Fruit fly (Drosophila melanogaster) whole organism, embryonic: ENCODE results near the gene trk.

ENCODE experiments used
- Ada2b ChIP-seq: fragments of 200-800 bp; sonication (Bioruptor generic); IDR thresholded peaks from 2 replicates; pipeline ENCODE4 v1.3.6; 2022; ENCODE audit warnings: missing biosample characterization, missing genetic modification characterization
- Aef1 ChIP-seq: fragments of 200-800 bp; sonication (Bioruptor generic); IDR thresholded peaks from 3 replicates; pipeline ENCODE4 v1.3.6; 2022; ENCODE audit warnings: missing biosample characterization, missing genetic modification characterization
- Antp ChIP-seq: fragments of 200-800 bp; sonication (Bioruptor generic); optimal IDR thresholded peaks from 3 replicates; lab custom pipeline; 2016; ENCODE audit warnings: missing biosample characterization, missing genetic modification characterization
- CG10462 ChIP-seq: fragments of 200-800 bp; sonication (Bioruptor generic); optimal IDR thresholded peaks from 2 replicates; lab custom pipeline; 2016; ENCODE audit warnings: missing biosample characterization, missing genetic modification characterization
- CG10654 ChIP-seq: fragments of 200-800 bp; sonication (Bioruptor generic); optimal IDR thresholded peaks from 2 replicates; lab custom pipeline; 2016; ENCODE audit warnings: missing biosample characterization, missing genetic modification characterization
- CG12155 ChIP-seq: fragments of 200-800 bp; sonication (Bioruptor generic); optimal IDR thresholded peaks from 3 replicates; lab custom pipeline; 2016; ENCODE audit warnings: missing biosample characterization, missing genetic modification characterization
- CG12659 ChIP-seq: fragments of 200-800 bp; sonication (Bioruptor generic); optimal IDR thresholded peaks from 3 replicates; lab custom pipeline; 2017; ENCODE audit warnings: mild to moderate bottlenecking, missing biosample characterization, missing genetic modification reagents, missing genetic modification characterization
- CG15601 ChIP-seq: fragments of 200-800 bp; sonication (Bioruptor generic); optimal IDR thresholded peaks from 3 replicates; lab custom pipeline; 2019; ENCODE audit warnings: missing biosample characterization, mild to moderate bottlenecking, missing genetic modification characterization, moderate library complexity
- CG17328 ChIP-seq: fragments of 200-800 bp; sonication (Bioruptor generic); IDR thresholded peaks from 2 replicates; pipeline ENCODE4 v1.3.6; 2022; ENCODE audit warnings: missing biosample characterization, missing genetic modification characterization
- CG17802 ChIP-seq: fragments of 200-800 bp; sonication (Bioruptor generic); optimal IDR thresholded peaks from 2 replicates; lab custom pipeline; 2018; ENCODE audit warnings: missing biosample characterization, mild to moderate bottlenecking, missing genetic modification characterization, moderate library complexity
- CG2199 ChIP-seq: fragments of 200-800 bp; sonication (Bioruptor generic); IDR thresholded peaks from 3 replicates; pipeline ENCODE4 v1.3.6; 2022; ENCODE audit warnings: missing biosample characterization, missing genetic modification characterization
- CG33213 ChIP-seq: fragments of 200-800 bp; sonication (Bioruptor generic); optimal IDR thresholded peaks from 3 replicates; lab custom pipeline; 2016; ENCODE audit warnings: missing biosample characterization, missing genetic modification characterization
- CG4820 ChIP-seq: fragments of 200-800 bp; sonication (Bioruptor generic); optimal IDR thresholded peaks from 3 replicates; lab custom pipeline; 2016; ENCODE audit warnings: missing biosample characterization, missing genetic modification characterization
- CG5180 ChIP-seq: fragments of 200-800 bp; sonication (Bioruptor generic); optimal IDR thresholded peaks from 3 replicates; lab custom pipeline; 2017; ENCODE audit warnings: missing biosample characterization, missing genetic modification characterization, mild to moderate bottlenecking, moderate library complexity, missing genetic modification reagents
- CG6689 ChIP-seq: fragments of 200-800 bp; sonication (Bioruptor generic); IDR thresholded peaks from 2 replicates; pipeline ENCODE4 v1.3.6; 2022; ENCODE audit warnings: missing biosample characterization, missing genetic modification characterization
- CG6791 ChIP-seq: fragments of 200-800 bp; sonication (Bioruptor generic); IDR thresholded peaks from 3 replicates; pipeline ENCODE4 v1.3.6; 2022; ENCODE audit warnings: missing biosample characterization, missing genetic modification characterization; ENCODE audit not compliant: partially characterized antibody
- CG7271 ChIP-seq: fragments of 200-800 bp; sonication (Bioruptor generic); optimal IDR thresholded peaks from 2 replicates; lab custom pipeline; 2018; ENCODE audit warnings: missing biosample characterization, mild to moderate bottlenecking, missing genetic modification characterization, moderate library complexity
- CG7839 ChIP-seq: fragments of 200-800 bp; sonication (Bioruptor generic); optimal IDR thresholded peaks from 3 replicates; lab custom pipeline; 2018; ENCODE audit warnings: missing biosample characterization, mild to moderate bottlenecking, missing genetic modification characterization, moderate library complexity
- CG8290 ChIP-seq, 3 experiments: fragments of 200-800 bp; sonication (Bioruptor generic); optimal IDR thresholded peaks; 2 replicates each; lab custom pipeline; 2016 to 2019; ENCODE audit warnings: missing biosample characterization in 3 of 3, missing genetic modification characterization in 3 of 3, mild to moderate bottlenecking in 2 of 3, moderate library complexity in 1 of 3
- Dll ChIP-seq: fragments of 200-800 bp; sonication (Bioruptor generic); IDR thresholded peaks from 4 replicates; pipeline ENCODE4 v1.3.6; 2022; ENCODE audit warnings: missing biosample characterization, missing genetic modification characterization; ENCODE audit not compliant: partially characterized antibody
- Doc3 ChIP-seq: fragments of 200-800 bp; sonication (Bioruptor generic); IDR thresholded peaks from 3 replicates; pipeline ENCODE4 v1.3.6; 2022; ENCODE audit warnings: missing biosample characterization, missing genetic modification characterization; ENCODE audit not compliant: partially characterized antibody
- Dref ChIP-seq: fragments of 200-800 bp; sonication (Bioruptor generic); IDR thresholded peaks from 2 replicates; pipeline ENCODE4 v1.3.6; 2022; ENCODE audit warnings: missing biosample characterization, missing genetic modification characterization
- Elba2 ChIP-seq: fragments of 200-800 bp; sonication (Bioruptor generic); optimal IDR thresholded peaks from 3 replicates; lab custom pipeline; 2016; ENCODE audit warnings: missing biosample characterization, missing genetic modification characterization
- GATAe ChIP-seq: fragments of 200-800 bp; sonication (Bioruptor generic); conservative IDR thresholded peaks from 2 replicates; pipeline ENCODE4 v1.3.6; 2022; ENCODE audit warnings: missing biosample characterization, missing genetic modification characterization
- Jarid2 ChIP-seq: fragments of 200-800 bp; sonication (Bioruptor generic); optimal IDR thresholded peaks from 3 replicates; lab custom pipeline; 2017; ENCODE audit warnings: mild to moderate bottlenecking, missing biosample characterization, missing genetic modification reagents, missing genetic modification characterization
- Kr ChIP-seq: fragments of 200-800 bp; sonication (Bioruptor generic); optimal IDR thresholded peaks from 2 replicates; lab custom pipeline; 2017; ENCODE audit warnings: missing biosample characterization, mild to moderate bottlenecking, missing genetic modification characterization
- Lim3 ChIP-seq: fragments of 200-800 bp; sonication (Bioruptor generic); IDR thresholded peaks from 2 replicates; pipeline ENCODE4 v1.3.6; 2022; ENCODE audit warnings: missing biosample characterization, missing genetic modification characterization
- MBD-R2 ChIP-seq: fragments of 200-800 bp; sonication (Bioruptor generic); IDR thresholded peaks from 2 replicates; pipeline ENCODE4 v1.3.6; 2022; ENCODE audit warnings: missing biosample characterization, missing genetic modification characterization
- NFAT ChIP-seq: fragments of 200-800 bp; sonication (Bioruptor generic); IDR thresholded peaks from 2 replicates; pipeline ENCODE4 v1.3.6; 2022; ENCODE audit warnings: missing biosample characterization, missing genetic modification characterization
- NK7.1 ChIP-seq: fragments of 200-800 bp; sonication (Bioruptor generic); optimal IDR thresholded peaks from 3 replicates; lab custom pipeline; 2016; ENCODE audit warnings: missing biosample characterization, missing genetic modification characterization
- Nf-YB ChIP-seq: fragments of 200-800 bp; sonication (Bioruptor generic); optimal IDR thresholded peaks from 3 replicates; lab custom pipeline; 2019; ENCODE audit warnings: missing biosample characterization, mild to moderate bottlenecking, missing genetic modification characterization, moderate library complexity
- Nf-YC ChIP-seq: fragments of 200-800 bp; optimal IDR thresholded peaks from 3 replicates; lab custom pipeline; 2019; ENCODE audit warnings: missing biosample characterization, mild to moderate bottlenecking, missing genetic modification characterization, moderate library complexity
- Ssrp ChIP-seq: fragments of 200-800 bp; sonication (Bioruptor generic); optimal IDR thresholded peaks from 2 replicates; lab custom pipeline; 2018; ENCODE audit warnings: missing biosample characterization, mild to moderate bottlenecking, missing genetic modification characterization, moderate library complexity
- bbx ChIP-seq: fragments of 200-800 bp; sonication (Bioruptor generic); IDR thresholded peaks from 2 replicates; pipeline ENCODE4 v1.3.6; 2022; ENCODE audit warnings: missing biosample characterization, missing genetic modification characterization; ENCODE audit not compliant: partially characterized antibody
- dmrt11E ChIP-seq: fragments of 200-800 bp; sonication (Bioruptor generic); optimal IDR thresholded peaks from 3 replicates; lab custom pipeline; 2018; ENCODE audit warnings: missing biosample characterization, mild to moderate bottlenecking, missing genetic modification characterization, moderate library complexity
- exex ChIP-seq: fragments of 200-800 bp; sonication (Bioruptor generic); optimal IDR thresholded peaks from 4 replicates; lab custom pipeline; 2018; ENCODE audit warnings: missing biosample characterization, mild to moderate bottlenecking, missing genetic modification characterization, moderate library complexity
- fru ChIP-seq: fragments of >200 bp; optimal IDR thresholded peaks from 2 replicates; lab custom pipeline; 2017
- gcm2 ChIP-seq: fragments of 200-800 bp; sonication (Bioruptor generic); optimal IDR thresholded peaks from 2 replicates; lab custom pipeline; 2016; ENCODE audit warnings: missing biosample characterization, missing genetic modification characterization
- gro ChIP-seq: fragments of 200-800 bp; sonication (Bioruptor generic); optimal IDR thresholded peaks from 2 replicates; lab custom pipeline; 2016; ENCODE audit warnings: missing biosample characterization, missing genetic modification characterization
- hth ChIP-seq: fragments of >200 bp; optimal IDR thresholded peaks from 2 replicates; lab custom pipeline; 2017; ENCODE audit warnings: inconsistent platforms
- jumu ChIP-seq: fragments of 200-800 bp; sonication (Bioruptor generic); optimal IDR thresholded peaks from 3 replicates; lab custom pipeline; 2016; ENCODE audit warnings: missing biosample characterization, missing genetic modification characterization
- kah ChIP-seq: fragments of 200-800 bp; sonication (Bioruptor generic); optimal IDR thresholded peaks from 2 replicates; lab custom pipeline; 2018; ENCODE audit warnings: missing biosample characterization, mild to moderate bottlenecking, missing genetic modification characterization
- pfk ChIP-seq: fragments of 200-800 bp; sonication (Bioruptor generic); optimal IDR thresholded peaks from 2 replicates; lab custom pipeline; 2018; ENCODE audit warnings: missing biosample characterization, mild to moderate bottlenecking, missing genetic modification characterization, moderate library complexity
- ranshi ChIP-seq: fragments of 200-800 bp; sonication (Bioruptor generic); IDR thresholded peaks from 2 replicates; pipeline ENCODE4 v1.3.6; 2022; ENCODE audit warnings: missing biosample characterization, missing genetic modification characterization
- sens ChIP-seq: fragments of 200-800 bp; sonication (Bioruptor generic); peaks from one replicate; lab custom pipeline; 2016; ENCODE audit warnings: missing biosample characterization, missing genetic modification characterization
- stwl ChIP-seq: fragments of 200-800 bp; sonication (Bioruptor generic); optimal IDR thresholded peaks from 3 replicates; lab custom pipeline; 2018; ENCODE audit warnings: missing biosample characterization, mild to moderate bottlenecking, missing genetic modification characterization, moderate library complexity
- tx ChIP-seq: fragments of 200-800 bp; sonication (Bioruptor generic); optimal IDR thresholded peaks from 2 replicates; lab custom pipeline; 2016; ENCODE audit warnings: missing biosample characterization, missing genetic modification characterization

The trk gene

DNA sequence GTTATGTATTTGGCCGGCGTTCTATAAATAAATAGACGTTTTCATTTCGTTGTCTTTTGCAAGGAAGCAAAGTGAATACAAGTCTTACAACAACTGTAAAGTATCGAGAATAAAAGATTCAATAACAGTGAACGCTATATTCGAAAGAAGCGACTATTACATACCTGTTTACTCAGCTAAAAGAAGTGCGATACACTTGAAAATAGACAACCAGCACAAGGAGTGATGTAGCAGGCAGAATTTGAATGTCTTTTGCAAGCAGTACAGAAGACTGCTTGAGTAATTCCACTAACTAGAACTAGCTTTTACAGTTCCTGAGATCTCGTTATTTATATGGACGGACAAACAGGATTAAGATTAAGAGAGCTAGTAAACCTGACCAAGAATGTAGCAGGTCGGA, 26.2 kb upstream of the trk start (continued):
- TF ChIP-seq fru (lab: Kevin White, UChicago) (no peak), Aef1 (GFP tag; lab: Robert Waterston, UW) (no peak), MBD-R2 (GFP tag; lab: Robert Waterston, UW) (peak; percentile 85), CG6791 (peak; percentile 92), Dref (peak; percentile 37; the same call in 1 of the 2 replicates), Lim3 (GFP tag; lab: Robert Waterston, UW) (no peak), CG8290 (GFP tag; optimal IDR thresholded peaks at IDR 0.05; lab: Kevin White, UChicago) (peak; percentile 98), CG8290 (tag; optimal IDR thresholded peaks at IDR 0.05; lab: Kevin White, UChicago) (peak; percentile 87 to 91), ranshi (GFP tag; lab: Robert Waterston, UW) (no peak), Kr (GFP tag; lab: Kevin White, UChicago) (no peak), pfk (GFP tag; lab: Kevin White, UChicago) (no peak), CG33213 (GFP tag; lab: Kevin White, UChicago) (peak; percentile 5), CG15601 (tag; lab: Kevin White, UChicago) (peak; percentile 22), GATAe (no peak), CG17802 (tag; lab: Kevin White, UChicago) (no peak), CG12659 (peak; percentile 74), CG10462 (peak; percentile 29), jumu (GFP tag; lab: Kevin White, UChicago) (peak; percentile 26), CG10654 (GFP tag; lab: Kevin White, UChicago) (no peak)

- peak; percentile 41 for TF ChIP-seq CG5180 (GFP tag; lab: Kevin White, UChicago)
- no peak for TF ChIP-seq NFAT (GFP tag; lab: Robert Waterston, UW)
- no peak for TF ChIP-seq hth
- peak; percentile 96 for TF ChIP-seq Nf-YC
- peak; percentile 95 for TF ChIP-seq Nf-YB (GFP tag; lab: Kevin White, UChicago)
- TF ChIP-seq Jarid2: peak; percentile 17
- 0 out of 3 replicates have a peak, but pooled peaks have one; percentile 51 for TF ChIP-seq CG2199 (GFP tag; lab: Robert Waterston, UW)
- no peak for TF ChIP-seq gcm2 (GFP tag; lab: Kevin White, UChicago)
These were observed 22.9 kb upstream of the trk start, which contains the start of gene Hand for dm6 chr2L:10294798-10295669. Gene Hand (minus strand): TSS chr2L:10295385.

DNA sequence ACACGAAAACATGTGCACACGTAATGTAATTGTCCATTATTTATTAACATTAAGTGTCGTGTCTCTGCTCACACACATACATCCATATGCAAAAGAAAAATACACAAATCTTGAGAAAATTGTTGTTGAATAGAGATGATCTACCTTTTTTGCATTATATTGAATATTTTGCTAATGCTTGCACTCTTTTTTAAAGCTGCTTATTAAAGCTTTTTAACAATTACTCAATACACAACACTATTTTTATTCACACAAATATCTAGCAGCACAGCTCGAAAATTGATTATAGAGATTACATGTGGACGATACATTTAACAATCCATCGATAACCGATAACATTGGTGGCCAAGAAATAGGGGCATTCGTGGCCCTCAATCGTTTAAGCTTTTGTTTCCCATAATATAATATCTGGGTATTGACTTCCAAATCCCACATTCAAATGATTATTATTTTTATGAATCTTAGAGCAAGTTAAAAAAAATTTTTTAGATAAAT, 20.0 kb upstream of the trk start, which contains the start of gene Ufd4:
Gene Ufd4 (minus strand): TSS at position 300 of the 495 bp plus-strand sequence.
- TF ChIP-seq CG7839 (tag; lab: Kevin White, UChicago) (no peak), NK7.1 (GFP tag; lab: Kevin White, UChicago) (peak; percentile 16), Ada2b (GFP tag; lab: Robert Waterston, UW) (peak; percentile 65), pfk (GFP tag; lab: Kevin White, UChicago) (peak; percentile 47), Dll (GFP tag; lab: Robert Waterston, UW) (peak; percentile 56; the same call in 2 of the 4 replicates), kah (GFP tag; lab: Kevin White, UChicago) (peak; percentile 43), gro (peak; percentile 75), dmrt11E (tag; lab: Kevin White, UChicago) (peak; percentile 62), exex (tag; lab: Kevin White, UChicago) (peak; percentile 53), CG12155 (peak; percentile 57), Antp (GFP tag; lab: Kevin White, UChicago) (no peak), stwl (tag; lab: Kevin White, UChicago) (peak; percentile 75), CG6689 (GFP tag; lab: Robert Waterston, UW) (peak; percentile 75; the same call in 1 of the 2 replicates), tx (GFP tag; lab: Kevin White, UChicago) (peak; percentile 58), CG17328 (GFP tag; lab: Robert Waterston, UW) (peak; percentile 58), Ssrp (tag; lab: Kevin White, UChicago) (peak; percentile 68), Doc3 (GFP tag; lab: Robert Waterston, UW) (0 out of 3 replicates have a peak, but pooled peaks have one; percentile 36), Elba2 (GFP tag; lab: Kevin White, UChicago) (no peak), CG7271 (tag; lab: Kevin White, UChicago) (peak; percentile 45), CG4820 (peak; percentile 59), sens (GFP tag; lab: Kevin White, UChicago) (peak; percentile 93), bbx (GFP tag; lab: Robert Waterston, UW) (peak; percentile 61; the same call in 1 of the 2 replicates)
